Worm (Caenorhabditis elegans): ENCODE results near the gene egas-4.

Gene egas-4

DNA sequence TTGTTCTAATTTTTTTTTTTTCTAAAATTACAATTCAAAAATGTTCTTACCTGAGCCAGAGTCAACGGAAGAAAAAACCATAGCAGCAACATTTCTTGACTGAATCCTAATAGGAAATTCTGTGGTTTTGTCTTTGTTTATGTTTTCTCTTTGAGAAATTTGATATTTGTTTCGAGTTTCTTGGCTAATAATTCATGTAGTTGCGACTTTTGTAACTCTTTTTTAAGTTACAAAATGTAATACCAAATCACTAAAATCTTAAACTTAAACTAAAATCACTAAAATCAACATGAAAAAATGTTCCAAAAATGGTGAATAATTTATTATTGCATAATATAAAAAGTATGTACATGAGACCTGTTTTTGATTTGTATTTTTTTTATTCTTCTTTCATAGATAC lies at the start of gene egas-4:
Gene egas-4, minus strand, starts transcription at position 101 of the 400 bp plus-strand sequence.
- TF ChIP-seq nhr-12 (tag; optimal IDR thresholded peaks at IDR 0.05) = no peak
- TF ChIP-seq nhr-237 (tag; optimal IDR thresholded peaks at IDR 0.05) = no peak
- no peak for TF ChIP-seq dmd-4 (tag; optimal IDR thresholded peaks at IDR 0.05)
- no peak for TF ChIP-seq nhr-25 (tag; optimal IDR thresholded peaks at IDR 0.05)
- no peak for TF ChIP-seq aly-2 (tag; optimal IDR thresholded peaks at IDR 0.05)
- no peak for TF ChIP-seq sma-3 (GFP tag; optimal IDR thresholded peaks at IDR 0.05)
- TF ChIP-seq nhr-11 (tag; optimal IDR thresholded peaks at IDR 0.05) = no peak
- TF ChIP-seq fos-1 (tag; optimal IDR thresholded peaks at IDR 0.05) = no peak
- no peak for TF ChIP-seq unc-55 (GFP tag; optimal IDR thresholded peaks at IDR 0.05)
- no peak for TF ChIP-seq snpc-4 (tag; optimal IDR thresholded peaks at IDR 0.05)
- no peak for TF ChIP-seq ceh-16 (tag; optimal IDR thresholded peaks at IDR 0.05)
- no peak for TF ChIP-seq nhr-10 (tag; optimal IDR thresholded peaks at IDR 0.05)
- no peak for TF ChIP-seq elt-1 (tag; optimal IDR thresholded peaks at IDR 0.05)
- TF ChIP-seq lin-11 (tag; optimal IDR thresholded peaks at IDR 0.05) = no peak
- no peak for TF ChIP-seq lin-39 (tag; optimal IDR thresholded peaks at IDR 0.05)
- no peak for TF ChIP-seq blmp-1 (tag; optimal IDR thresholded peaks at IDR 0.05; ENCODE audit: insufficient read depth)
- no peak for TF ChIP-seq Y55F3AM.14 (GFP tag; optimal IDR thresholded peaks at IDR 0.05)
- TF ChIP-seq sem-4 (tag; optimal IDR thresholded peaks at IDR 0.05) = no peak
- TF ChIP-seq ztf-11 (tag; optimal IDR thresholded peaks at IDR 0.05) = no peak
- no peak for TF ChIP-seq elt-3 (tag; optimal IDR thresholded peaks at IDR 0.05)

DNA sequence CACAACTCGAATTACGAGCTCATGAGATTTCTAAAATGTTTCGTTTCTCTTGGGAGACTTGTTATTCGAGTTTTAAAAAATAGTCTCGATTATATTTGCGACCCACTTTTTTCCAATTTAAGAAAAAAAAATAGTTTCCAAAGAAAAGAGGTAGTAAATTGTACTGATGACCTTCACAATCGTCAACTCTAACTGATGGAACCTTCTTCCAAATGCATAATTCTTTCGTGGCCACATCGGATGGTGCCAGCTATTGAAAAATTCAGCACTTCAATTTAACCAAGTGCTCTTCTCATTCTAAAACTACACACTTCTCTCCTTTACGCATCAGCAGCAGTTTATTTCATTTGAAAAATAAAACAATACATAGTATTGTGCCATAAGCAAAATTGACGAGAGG lies 46.0 kb upstream of the egas-4 start:
- TF ChIP-seq ama-1 (optimal IDR thresholded peaks at IDR 0.05) (no peak), ztf-1 (GFP tag; conservative IDR thresholded peaks at IDR 0.05) (no peak), zag-1 (tag; optimal IDR thresholded peaks at IDR 0.05) (no peak), nhr-10 (tag; optimal IDR thresholded peaks at IDR 0.05) (no peak), R02D3.7 (tag; optimal IDR thresholded peaks at IDR 0.05) (no peak), alr-1 (tag; optimal IDR thresholded peaks at IDR 0.05) (no peak), sem-4 (tag; optimal IDR thresholded peaks at IDR 0.05) (no peak), elt-3 (tag; optimal IDR thresholded peaks at IDR 0.05) (no peak), unc-62 (GFP tag; optimal IDR thresholded peaks at IDR 0.05) (no peak), nhr-23 (tag; optimal IDR thresholded peaks at IDR 0.05) (no peak), nhr-25 (tag; optimal IDR thresholded peaks at IDR 0.05) (no peak), F13H6.1 (tag; optimal IDR thresholded peaks at IDR 0.05) (no peak), peb-1 (tag; optimal IDR thresholded peaks at IDR 0.05) (no peak), sma-3 (GFP tag; optimal IDR thresholded peaks at IDR 0.05) (no peak), blmp-1 (tag; optimal IDR thresholded peaks at IDR 0.05; ENCODE audit: insufficient read depth) (no peak), crh-2 (tag; optimal IDR thresholded peaks at IDR 0.05) (no peak), aly-2 (tag; optimal IDR thresholded peaks at IDR 0.05) (no peak), lsy-2 (tag; optimal IDR thresholded peaks at IDR 0.05) (no peak), nhr-6 (tag; optimal IDR thresholded peaks at IDR 0.05) (no peak), ZK546.5 (tag; optimal IDR thresholded peaks at IDR 0.05) (no peak)

DNA sequence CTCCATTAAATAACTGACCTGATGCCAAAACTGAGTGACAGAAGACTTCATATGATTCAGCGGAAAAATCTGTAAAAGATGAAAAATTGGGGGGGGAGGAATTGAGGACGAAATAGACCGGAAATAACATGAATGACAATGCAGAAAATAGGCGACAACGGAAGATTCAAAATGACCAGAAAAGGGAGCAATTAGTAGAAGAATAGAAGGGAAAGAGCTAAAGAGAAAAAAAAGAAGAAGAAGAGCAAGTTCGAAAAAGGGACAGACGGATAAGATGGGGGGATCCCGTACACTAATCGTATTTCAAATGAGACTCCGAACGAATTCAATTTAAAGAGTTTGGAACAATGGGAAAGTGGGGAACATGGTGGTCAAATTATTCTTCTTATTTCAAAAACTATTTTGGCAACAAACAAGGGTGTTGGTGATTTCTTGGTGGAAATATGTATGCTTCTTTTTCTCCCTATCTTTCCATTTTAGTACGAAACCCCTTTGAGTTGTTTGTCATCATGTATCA lies 44.9 kb upstream of the egas-4 start, which contains the start of gene R05G6.10:
Gene R05G6.10, minus strand, starts transcription at position 51 of the 517 bp plus-strand sequence.
- no peak for TF ChIP-seq ama-1 (optimal IDR thresholded peaks at IDR 0.05)
- TF ChIP-seq zag-1 (tag; optimal IDR thresholded peaks at IDR 0.05) = peak; percentile 2

DNA sequence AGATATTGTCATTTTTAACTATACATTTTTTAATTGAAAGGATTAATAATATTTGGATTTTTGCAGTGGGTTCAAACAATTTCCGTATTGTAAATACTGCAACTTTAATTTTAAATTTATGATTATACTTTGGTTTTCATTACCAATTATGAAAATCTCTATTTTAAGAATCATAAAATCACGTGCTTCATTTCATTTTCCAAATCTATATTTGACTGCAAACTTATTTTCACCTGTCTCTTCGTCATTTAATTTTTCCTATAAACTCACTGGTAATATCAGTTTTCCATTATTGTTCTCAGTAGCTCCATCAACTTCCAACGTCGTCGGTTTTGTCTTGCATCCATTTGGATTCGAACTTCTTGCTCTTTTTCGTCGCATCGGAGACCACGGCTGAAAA lies 34.7 kb upstream of the egas-4 start, which contains the start of gene R05G6.1:
Gene R05G6.1, plus strand, starts transcription at position 301 of the 400 bp plus-strand sequence.
- TF ChIP-seq unc-39 (tag; optimal IDR thresholded peaks at IDR 0.05) (no peak), R02D3.7 (tag; optimal IDR thresholded peaks at IDR 0.05) (no peak), alr-1 (tag; optimal IDR thresholded peaks at IDR 0.05) (no peak), dmd-4 (tag; optimal IDR thresholded peaks at IDR 0.05) (no peak), snpc-4 (tag; optimal IDR thresholded peaks at IDR 0.05) (no peak), nhr-11 (tag; optimal IDR thresholded peaks at IDR 0.05) (no peak), mab-5 (tag; optimal IDR thresholded peaks at IDR 0.05) (no peak), nhr-237 (tag; optimal IDR thresholded peaks at IDR 0.05) (no peak), F13H6.1 (tag; optimal IDR thresholded peaks at IDR 0.05) (no peak), nhr-23 (tag; optimal IDR thresholded peaks at IDR 0.05) (no peak), nhr-10 (tag; optimal IDR thresholded peaks at IDR 0.05) (no peak), aly-2 (tag; optimal IDR thresholded peaks at IDR 0.05) (no peak), nhr-12 (tag; optimal IDR thresholded peaks at IDR 0.05) (no peak), ztf-4 (tag; optimal IDR thresholded peaks at IDR 0.05) (no peak), ZK546.5 (tag; optimal IDR thresholded peaks at IDR 0.05) (no peak), ceh-16 (tag; optimal IDR thresholded peaks at IDR 0.05) (no peak)
